Worm (Caenorhabditis elegans) whole organism, L3 larva: Measurements from ENCODE around the gene lea-1.
A peak's percentile ranks its signal among the peaks of the same experiment; 100 is the strongest.

ENCODE experiments used
- R02D3.7 ChIP-seq: fragments of 150-350 bp; optimal IDR thresholded peaks from 2 replicates; lab custom pipeline; 2014; ENCODE audit warnings: missing biosample characterization, missing genetic modification characterization
- ama-1 ChIP-seq: fragments of 150-350 bp; optimal IDR thresholded peaks from 2 replicates; lab custom pipeline; 2018
- ceh-16 ChIP-seq: sonication (generic microtip); optimal IDR thresholded peaks from 2 replicates; lab custom pipeline; 2017; ENCODE audit warnings: missing biosample characterization, missing genetic modification characterization
- ceh-28 ChIP-seq: fragments of 150-350 bp; optimal IDR thresholded peaks from 2 replicates; lab custom pipeline; 2014; ENCODE audit warnings: missing biosample characterization, missing genetic modification reagents, missing genetic modification characterization
- daf-12 ChIP-seq: fragments of 150-350 bp; optimal IDR thresholded peaks from 2 replicates; lab custom pipeline; 2014; ENCODE audit warnings: missing biosample characterization, missing genetic modification reagents, missing genetic modification characterization
- elt-1 ChIP-seq: fragments of 150-350 bp; optimal IDR thresholded peaks from 2 replicates; lab custom pipeline; 2014; ENCODE audit warnings: missing biosample characterization, missing genetic modification characterization
- elt-2 ChIP-seq: sonication (generic microtip); optimal IDR thresholded peaks from 2 replicates; lab custom pipeline; 2016; ENCODE audit warnings: missing genetic modification reagents, mild to moderate bottlenecking, missing genetic modification characterization, missing compliant biosample characterization
- elt-3 ChIP-seq, 3 experiments: fragments of 150-350 bp in 1 of 3; sonication (generic microtip) in 2 of 3; optimal IDR thresholded peaks; 2 replicates in 2 of 3; 4 replicates in 1 of 3; lab custom pipeline; 2014 to 2017; ENCODE audit warnings: missing biosample characterization in 3 of 3, missing genetic modification characterization in 3 of 3
- fkh-10 ChIP-seq: sonication (generic microtip); optimal IDR thresholded peaks from 2 replicates; lab custom pipeline; 2017; ENCODE audit warnings: missing biosample characterization, missing genetic modification reagents, missing genetic modification characterization
- fkh-2 ChIP-seq: fragments of 150-350 bp; optimal IDR thresholded peaks from 2 replicates; lab custom pipeline; 2014; ENCODE audit warnings: missing biosample characterization, missing genetic modification reagents, missing genetic modification characterization
- hmg-11 ChIP-seq: sonication (generic microtip); optimal IDR thresholded peaks from 2 replicates; lab custom pipeline; 2016; ENCODE audit warnings: missing genetic modification characterization, missing compliant biosample characterization
- jun-1 ChIP-seq: fragments of 150-350 bp; optimal IDR thresholded peaks from 2 replicates; lab custom pipeline; 2014; ENCODE audit warnings: missing biosample characterization, missing genetic modification reagents, missing genetic modification characterization
- lin-15B ChIP-seq: fragments of 150-350 bp; optimal IDR thresholded peaks from 2 replicates; lab custom pipeline; 2014; ENCODE audit warnings: missing biosample characterization, missing genetic modification characterization
- lin-39 ChIP-seq: fragments of 150-350 bp; optimal IDR thresholded peaks from 2 replicates; lab custom pipeline; 2018; ENCODE audit warnings: missing biosample characterization, missing genetic modification reagents, missing genetic modification characterization
- lsy-12 ChIP-seq: sonication (generic microtip); optimal IDR thresholded peaks from 2 replicates; lab custom pipeline; 2016; ENCODE audit warnings: mild to moderate bottlenecking, missing genetic modification characterization, missing compliant biosample characterization
- nfya-1 ChIP-seq: sonication (generic microtip); optimal IDR thresholded peaks from 2 replicates; lab custom pipeline; 2017; ENCODE audit warnings: missing genetic modification characterization, mild to moderate bottlenecking, missing compliant biosample characterization, antibody characterized with exemption, moderate library complexity; ENCODE audit not compliant: insufficient read depth
- nhr-11 ChIP-seq: fragments of 150-350 bp; optimal IDR thresholded peaks from 2 replicates; lab custom pipeline; 2014; ENCODE audit warnings: missing biosample characterization, missing genetic modification characterization
- nhr-12 ChIP-seq: fragments of 150-350 bp; optimal IDR thresholded peaks from 2 replicates; lab custom pipeline; 2014; ENCODE audit warnings: missing biosample characterization, missing genetic modification characterization
- nhr-23 ChIP-seq: fragments of 150-350 bp; optimal IDR thresholded peaks from 2 replicates; lab custom pipeline; 2014; ENCODE audit warnings: missing biosample characterization, missing genetic modification reagents, missing genetic modification characterization
- nhr-237 ChIP-seq: fragments of 150-350 bp; optimal IDR thresholded peaks from 2 replicates; lab custom pipeline; 2014; ENCODE audit warnings: missing biosample characterization, missing genetic modification characterization
- nhr-25 ChIP-seq: sonication (generic microtip); optimal IDR thresholded peaks from 2 replicates; lab custom pipeline; 2017; ENCODE audit warnings: missing biosample characterization, missing genetic modification characterization
- nhr-28 ChIP-seq: fragments of 150-350 bp; optimal IDR thresholded peaks from 2 replicates; lab custom pipeline; 2014; ENCODE audit warnings: missing biosample characterization, missing genetic modification characterization
- nhr-43 ChIP-seq: sonication (generic microtip); optimal IDR thresholded peaks from 2 replicates; lab custom pipeline; 2016; ENCODE audit warnings: mild to moderate bottlenecking, missing genetic modification characterization, missing compliant biosample characterization; ENCODE audit not compliant: poor library complexity, severe bottlenecking
- nhr-76 ChIP-seq: fragments of 150-350 bp; sonication (generic microtip); optimal IDR thresholded peaks from 5 replicates; lab custom pipeline; 2014; ENCODE audit warnings: missing biosample characterization, missing genetic modification characterization
- pha-4 ChIP-seq: fragments of 150-350 bp; optimal IDR thresholded peaks from 2 replicates; lab custom pipeline; 2014; ENCODE audit warnings: missing biosample characterization, missing genetic modification reagents, missing genetic modification characterization
- pqm-1 ChIP-seq: fragments of 150-350 bp; optimal IDR thresholded peaks from 2 replicates; lab custom pipeline; 2017; ENCODE audit warnings: missing biosample characterization, missing genetic modification characterization, inconsistent platforms
- snpc-4 ChIP-seq: fragments of 150-350 bp; optimal IDR thresholded peaks from 2 replicates; lab custom pipeline; 2014; ENCODE audit warnings: missing biosample characterization, missing genetic modification characterization
- tbx-2 ChIP-seq: sonication (generic microtip); optimal IDR thresholded peaks from 2 replicates; lab custom pipeline; 2016; ENCODE audit warnings: mild to moderate bottlenecking, missing genetic modification characterization, missing compliant biosample characterization

lea-1 gene

ce11 chrV:9977211-9977610, 34.5 kb upstream of the lea-1 start:
- TF ChIP-seq nfya-1 (tag; lab: Kevin White, UChicago) (no peak), fkh-10 (GFP tag; lab: Kevin White, UChicago) (peak; percentile 62), nhr-12 (tag; lab: Kevin White, UChicago) (no peak)

ce11 chrV:9978425-9978824, 33.3 kb upstream of the lea-1 start:
- TF ChIP-seq nhr-11 (no peak), jun-1 (tag; lab: Kevin White, UChicago) (no peak), fkh-2 (no peak), lsy-12 (tag; lab: Kevin White, UChicago) (no peak), nfya-1 (tag; lab: Kevin White, UChicago) (peak; percentile 60), lin-39 (tag; lab: Kevin White, UChicago) (peak; percentile 59), snpc-4 (tag; lab: Kevin White, UChicago) (peak; percentile 5), nhr-237 (tag; lab: Kevin White, UChicago) (no peak), nhr-28 (tag; lab: Kevin White, UChicago) (no peak), pqm-1 (tag; lab: Kevin White, UChicago) (no peak), hmg-11 (tag; lab: Kevin White, UChicago) (peak; percentile 48), daf-12 (tag; lab: Kevin White, UChicago) (no peak)

- TF ChIP-seq ceh-28 (tag; lab: Kevin White, UChicago) (peak; percentile 43), lin-15B (tag; lab: Kevin White, UChicago) (peak; percentile 47), hmg-11 (tag; lab: Kevin White, UChicago) (peak; percentile 53), nhr-43 (tag; lab: Kevin White, UChicago) (peak; percentile 70), elt-2 (tag; lab: Kevin White, UChicago) (peak; percentile 47), lsy-12 (tag; lab: Kevin White, UChicago) (peak; percentile 43), nhr-23 (peak; percentile 75), R02D3.7 (tag; lab: Kevin White, UChicago) (peak; percentile 19), lin-39 (tag; lab: Kevin White, UChicago) (peak; percentile 31), nhr-25 (tag; lab: Kevin White, UChicago) (peak; percentile 56), tbx-2 (tag; lab: Kevin White, UChicago) (peak; percentile 48), nfya-1 (tag; lab: Kevin White, UChicago) (peak; percentile 59)
Observed at ce11 chrV:9980731-9981483, 30.8 kb upstream of the lea-1 start, which contains the start of the genes ruvb-1 and tofu-1. ruvb-1 (minus strand) TSS chrV:9980802. tofu-1 (plus strand) TSS chrV:9981147.

- TF ChIP-seq nhr-28 (tag; lab: Kevin White, UChicago), result no peak
- no peak for TF ChIP-seq nhr-237 (tag; lab: Kevin White, UChicago)
- TF ChIP-seq elt-1, result no peak
- TF ChIP-seq pha-4 (tag; lab: Kevin White, UChicago), result no peak
- no peak for TF ChIP-seq nhr-43 (tag; lab: Kevin White, UChicago)
- TF ChIP-seq pqm-1 (tag; lab: Kevin White, UChicago), result no peak
- TF ChIP-seq fkh-10 (GFP tag; lab: Kevin White, UChicago), result no peak
Observed at ce11 chrV:9982568-9982967, 29.2 kb upstream of the lea-1 start, which contains the start of gene C27H6.9. C27H6.9 (plus strand) TSS chrV:9982868.

ce11 chrV:9983529-9983928, 28.2 kb upstream of the lea-1 start:
- TF ChIP-seq ceh-16 (tag; lab: Kevin White, UChicago) (no peak), elt-2 (tag; lab: Kevin White, UChicago) (peak; percentile 15), daf-12 (tag; lab: Kevin White, UChicago) (no peak), ama-1 (lab: Kevin White, UChicago) (peak; percentile 39)

- TF ChIP-seq pqm-1 (tag; lab: Kevin White, UChicago), result peak; percentile 60
- peak; percentile 67 for TF ChIP-seq elt-2 (tag; lab: Kevin White, UChicago)
- TF ChIP-seq nhr-11, result peak; percentile 75
- TF ChIP-seq nfya-1 (tag; lab: Kevin White, UChicago), result peak; percentile 45
- TF ChIP-seq pha-4 (tag; lab: Kevin White, UChicago), result peak; percentile 45
- TF ChIP-seq hmg-11 (tag; lab: Kevin White, UChicago), result peak; percentile 3
- TF ChIP-seq nhr-76 (tag; lab: Kevin White, UChicago), result no peak
- no peak for TF ChIP-seq elt-3 (tag; optimal IDR thresholded peaks at IDR 0.05; lab: Kevin White, UChicago)
Observed at ce11 chrV:9984821-9985220, 26.9 kb upstream of the lea-1 start.
